Fruit fly (Drosophila melanogaster) whole organism, embryonic: ENCODE measurements around the gene dnc.

ENCODE experiments used
- Atf3 ChIP-seq: fragments of 200-800 bp; sonication (Bioruptor generic); optimal IDR thresholded peaks from 3 replicates; lab custom pipeline; 2016; ENCODE audit warnings: missing biosample characterization, missing genetic modification characterization
- B-H1 ChIP-seq: fragments of 200-800 bp; sonication (Bioruptor generic); IDR thresholded peaks from 3 replicates; pipeline ENCODE4 v1.3.6; 2022; ENCODE audit warnings: missing biosample characterization, missing genetic modification characterization
- B-H2 ChIP-seq: fragments of 200-800 bp; sonication (Bioruptor generic); optimal IDR thresholded peaks from 2 replicates; lab custom pipeline; 2018; ENCODE audit warnings: missing biosample characterization, mild to moderate bottlenecking, missing genetic modification characterization
- CG10462 ChIP-seq: fragments of 200-800 bp; sonication (Bioruptor generic); optimal IDR thresholded peaks from 2 replicates; lab custom pipeline; 2016; ENCODE audit warnings: missing biosample characterization, missing genetic modification characterization
- CG11247 ChIP-seq: fragments of 200-800 bp; sonication (Bioruptor generic); IDR thresholded peaks from 2 replicates; pipeline ENCODE4 v1.3.6; 2022; ENCODE audit warnings: missing biosample characterization, missing genetic modification characterization
- CG11398 ChIP-seq: fragments of 200-800 bp; sonication (Bioruptor generic); optimal IDR thresholded peaks from 2 replicates; lab custom pipeline; 2016; ENCODE audit warnings: missing biosample characterization, missing genetic modification characterization
- CG11456 ChIP-seq: fragments of 200-800 bp; sonication (Bioruptor generic); IDR thresholded peaks from 3 replicates; pipeline ENCODE4 v1.3.6; 2022; ENCODE audit warnings: missing biosample characterization, missing genetic modification characterization
- CG11504 ChIP-seq: fragments of 200-800 bp; sonication (Bioruptor generic); optimal IDR thresholded peaks from 3 replicates; lab custom pipeline; 2019; ENCODE audit warnings: missing biosample characterization, mild to moderate bottlenecking, missing genetic modification characterization, moderate library complexity
- CG12659 ChIP-seq: fragments of 200-800 bp; sonication (Bioruptor generic); optimal IDR thresholded peaks from 3 replicates; lab custom pipeline; 2017; ENCODE audit warnings: mild to moderate bottlenecking, missing biosample characterization, missing genetic modification reagents, missing genetic modification characterization
- CG12942 ChIP-seq: fragments of 200-800 bp; sonication (Bioruptor generic); optimal IDR thresholded peaks from 3 replicates; lab custom pipeline; 2016; ENCODE audit warnings: missing biosample characterization, missing genetic modification characterization
- CG14710 ChIP-seq: fragments of 200-800 bp; sonication (Bioruptor generic); optimal IDR thresholded peaks from 3 replicates; lab custom pipeline; 2019; ENCODE audit warnings: missing biosample characterization, mild to moderate bottlenecking, missing genetic modification characterization, moderate library complexity
- CG14965 ChIP-seq: fragments of 200-800 bp; sonication (Bioruptor generic); optimal IDR thresholded peaks from 2 replicates; lab custom pipeline; 2016; ENCODE audit warnings: missing biosample characterization, missing genetic modification characterization, borderline replicate concordance
- CG16779 ChIP-seq: fragments of 200-800 bp; sonication (Bioruptor generic); IDR thresholded peaks from 2 replicates; pipeline ENCODE4 v1.3.6; 2022; ENCODE audit warnings: missing biosample characterization, missing genetic modification characterization
- CG17385 ChIP-seq: fragments of 200-800 bp; sonication (Bioruptor generic); optimal IDR thresholded peaks from 3 replicates; lab custom pipeline; 2018; ENCODE audit warnings: missing biosample characterization, mild to moderate bottlenecking, missing genetic modification characterization
- CG2199 ChIP-seq: fragments of 200-800 bp; sonication (Bioruptor generic); IDR thresholded peaks from 3 replicates; pipeline ENCODE4 v1.3.6; 2022; ENCODE audit warnings: missing biosample characterization, missing genetic modification characterization
- CG30020 ChIP-seq: fragments of 200-800 bp; optimal IDR thresholded peaks from 2 replicates; lab custom pipeline; 2019; ENCODE audit warnings: missing biosample characterization, mild to moderate bottlenecking, missing genetic modification characterization, moderate library complexity
- CG3281 ChIP-seq: fragments of 200-800 bp; sonication (Bioruptor generic); optimal IDR thresholded peaks from 3 replicates; lab custom pipeline; 2017; ENCODE audit warnings: missing biosample characterization, mild to moderate bottlenecking, missing genetic modification characterization
- CG4707 ChIP-seq: fragments of 200-800 bp; sonication (Bioruptor generic); optimal IDR thresholded peaks from 2 replicates; lab custom pipeline; 2018; ENCODE audit warnings: missing biosample characterization, mild to moderate bottlenecking, missing genetic modification characterization, moderate library complexity
- CG8765 ChIP-seq: fragments of 200-800 bp; sonication (Bioruptor generic); IDR thresholded peaks from 2 replicates; pipeline ENCODE4 v1.3.6; 2022; ENCODE audit warnings: missing biosample characterization, missing genetic modification characterization
- CG9727 ChIP-seq: fragments of 200-800 bp; sonication (Bioruptor generic); optimal IDR thresholded peaks from 3 replicates; lab custom pipeline; 2017; ENCODE audit warnings: missing biosample characterization, mild to moderate bottlenecking, missing genetic modification characterization
- CG9797 ChIP-seq: fragments of 200-800 bp; sonication (Bioruptor generic); optimal IDR thresholded peaks from 3 replicates; lab custom pipeline; 2018; ENCODE audit warnings: missing biosample characterization, mild to moderate bottlenecking, missing genetic modification characterization
- CTCF ChIP-seq: fragments of 200-800 bp; sonication (Bioruptor generic); optimal IDR thresholded peaks from 2 replicates; lab custom pipeline; 2017; ENCODE audit warnings: missing biosample characterization, mild to moderate bottlenecking, missing genetic modification characterization, moderate library complexity
- Dip2 ChIP-seq: fragments of 200-800 bp; sonication (Bioruptor generic); IDR thresholded peaks from 2 replicates; pipeline ENCODE4 v1.3.6; 2022; ENCODE audit warnings: missing biosample characterization, missing genetic modification characterization
- Doc3 ChIP-seq: fragments of 200-800 bp; sonication (Bioruptor generic); IDR thresholded peaks from 3 replicates; pipeline ENCODE4 v1.3.6; 2022; ENCODE audit warnings: missing biosample characterization, missing genetic modification characterization; ENCODE audit not compliant: partially characterized antibody
- Drgx ChIP-seq: fragments of 200-800 bp; sonication (Bioruptor generic); IDR thresholded peaks from 2 replicates; pipeline ENCODE4 v1.3.6; 2022; ENCODE audit warnings: missing biosample characterization, missing genetic modification characterization
- E2f2 ChIP-seq: fragments of 200-800 bp; sonication (Bioruptor generic); IDR thresholded peaks from 2 replicates; pipeline ENCODE4 v1.3.6; 2022; ENCODE audit warnings: missing biosample characterization, missing genetic modification characterization
- Elba2 ChIP-seq: fragments of 200-800 bp; sonication (Bioruptor generic); optimal IDR thresholded peaks from 3 replicates; lab custom pipeline; 2016; ENCODE audit warnings: missing biosample characterization, missing genetic modification characterization
- Ets97D ChIP-seq: fragments of 200-800 bp; sonication (Bioruptor generic); optimal IDR thresholded peaks from 3 replicates; lab custom pipeline; 2016; ENCODE audit warnings: missing biosample characterization, missing genetic modification characterization
- Gug ChIP-seq: fragments of 200-800 bp; sonication (Bioruptor generic); IDR thresholded peaks from 4 replicates; pipeline ENCODE4 v1.3.6; 2022; ENCODE audit warnings: missing biosample characterization, missing genetic modification characterization
- Nf-YB ChIP-seq: fragments of 200-800 bp; sonication (Bioruptor generic); optimal IDR thresholded peaks from 3 replicates; lab custom pipeline; 2019; ENCODE audit warnings: missing biosample characterization, mild to moderate bottlenecking, missing genetic modification characterization, moderate library complexity
- Sox100B ChIP-seq: fragments of 200-800 bp; sonication (Bioruptor generic); optimal IDR thresholded peaks from 3 replicates; lab custom pipeline; 2018; ENCODE audit warnings: missing biosample characterization, mild to moderate bottlenecking, missing genetic modification characterization
- ac ChIP-seq: fragments of 200-800 bp; sonication (Bioruptor generic); optimal IDR thresholded peaks from 3 replicates; lab custom pipeline; 2017; ENCODE audit warnings: missing biosample characterization, mild to moderate bottlenecking, missing genetic modification characterization
- amos ChIP-seq: fragments of 200-800 bp; sonication (Bioruptor generic); IDR thresholded peaks from 2 replicates; pipeline ENCODE4 v1.3.6; 2022; ENCODE audit warnings: missing biosample characterization, missing genetic modification characterization; ENCODE audit not compliant: partially characterized antibody
- bcd ChIP-seq: fragments of 200-800 bp; sonication (Bioruptor generic); optimal IDR thresholded peaks from 2 replicates; lab custom pipeline; 2017; ENCODE audit warnings: missing biosample characterization, mild to moderate bottlenecking, missing genetic modification characterization
- chinmo ChIP-seq: fragments of 200-800 bp; sonication (Bioruptor generic); IDR thresholded peaks from 4 replicates; pipeline ENCODE4 v1.3.6; 2022; ENCODE audit warnings: missing biosample characterization, missing genetic modification characterization; ENCODE audit not compliant: partially characterized antibody
- cwo ChIP-seq: fragments of 200-800 bp; sonication (Bioruptor generic); optimal IDR thresholded peaks from 3 replicates; lab custom pipeline; 2017; ENCODE audit warnings: missing biosample characterization, missing genetic modification characterization, mild to moderate bottlenecking, moderate library complexity, missing genetic modification reagents
- da ChIP-seq: fragments of 200-800 bp; sonication (Bioruptor generic); optimal IDR thresholded peaks from 2 replicates; lab custom pipeline; 2016; ENCODE audit warnings: missing biosample characterization, missing genetic modification characterization
- en ChIP-seq: fragments of 200-800 bp; sonication (Bioruptor generic); optimal IDR thresholded peaks from 2 replicates; lab custom pipeline; 2016; ENCODE audit warnings: missing biosample characterization, missing genetic modification characterization
- fd64A ChIP-seq: fragments of 200-800 bp; sonication (Bioruptor generic); optimal IDR thresholded peaks from 3 replicates; lab custom pipeline; 2018; ENCODE audit warnings: missing biosample characterization, mild to moderate bottlenecking, missing genetic modification characterization
- gce ChIP-seq: fragments of 200-800 bp; sonication (Bioruptor generic); IDR thresholded peaks from 3 replicates; pipeline ENCODE4 v1.3.6; 2022; ENCODE audit warnings: missing biosample characterization, missing genetic modification characterization
- h ChIP-seq: fragments of >200 bp; optimal IDR thresholded peaks from 2 replicates; lab custom pipeline; 2017
- hth ChIP-seq: fragments of >200 bp; optimal IDR thresholded peaks from 2 replicates; lab custom pipeline; 2017; ENCODE audit warnings: inconsistent platforms
- lmd ChIP-seq: fragments of 200-800 bp; sonication (Bioruptor generic); IDR thresholded peaks from 2 replicates; pipeline ENCODE4 v1.3.6; 2022; ENCODE audit warnings: missing biosample characterization, missing genetic modification characterization
- odd ChIP-seq: fragments of 200-800 bp; sonication (Bioruptor generic); optimal IDR thresholded peaks from 2 replicates; lab custom pipeline; 2017; ENCODE audit warnings: missing biosample characterization, mild to moderate bottlenecking, missing genetic modification characterization
- pnt ChIP-seq: fragments of 200-800 bp; sonication (Bioruptor generic); optimal IDR thresholded peaks from 3 replicates; lab custom pipeline; 2016; ENCODE audit warnings: missing biosample characterization, missing genetic modification characterization
- sens ChIP-seq: fragments of 200-800 bp; sonication (Bioruptor generic); peaks from one replicate; lab custom pipeline; 2016; ENCODE audit warnings: missing biosample characterization, missing genetic modification characterization
- slou ChIP-seq: fragments of 200-800 bp; sonication (Bioruptor generic); optimal IDR thresholded peaks from 3 replicates; lab custom pipeline; 2016; ENCODE audit warnings: missing biosample characterization, missing genetic modification characterization
- sna ChIP-seq: fragments of 200-800 bp; sonication (Bioruptor generic); IDR thresholded peaks from 2 replicates; pipeline ENCODE4 v1.3.6; 2022; ENCODE audit warnings: missing biosample characterization, missing genetic modification characterization; ENCODE audit not compliant: partially characterized antibody
- vvl ChIP-seq: fragments of 200-800 bp; sonication (Bioruptor generic); IDR thresholded peaks from 2 replicates; pipeline ENCODE4 v1.3.6; 2022; ENCODE audit warnings: missing biosample characterization, missing genetic modification characterization

dnc gene

DNA sequence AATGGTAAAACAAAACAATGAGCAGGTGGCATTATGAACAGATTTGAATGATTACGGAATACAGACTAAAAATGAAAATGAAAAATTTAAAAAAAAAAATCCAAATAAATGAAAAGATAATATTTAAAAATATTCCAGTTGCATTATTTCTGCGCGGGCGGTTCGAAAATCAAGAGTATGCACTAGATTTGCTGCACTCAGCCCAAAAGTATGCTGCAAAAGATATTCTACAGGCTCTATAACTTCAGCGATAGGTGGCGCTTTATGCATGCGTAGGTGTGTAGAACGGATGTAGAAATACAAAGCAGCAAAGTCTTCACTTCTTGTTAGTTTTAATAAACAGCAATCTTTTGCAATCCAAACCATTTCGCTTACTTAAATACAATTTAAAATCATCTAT lies 167.4 kb downstream of the dnc start (continued):
- no peak for TF ChIP-seq ac (GFP tag; lab: Kevin White, UChicago)
- no peak for TF ChIP-seq CG12942
- TF ChIP-seq CG14710 (tag; lab: Kevin White, UChicago): no peak
- no peak for TF ChIP-seq en (GFP tag; lab: Kevin White, UChicago)
- no peak for TF ChIP-seq Elba2 (GFP tag; lab: Kevin White, UChicago)
- TF ChIP-seq Sox100B (GFP tag; lab: Kevin White, UChicago): no peak
- TF ChIP-seq CG11504: peak; percentile 27
- TF ChIP-seq CG11247 (GFP tag; lab: Robert Waterston, UW): no peak
- TF ChIP-seq sna (GFP tag; lab: Robert Waterston, UW): no peak
- TF ChIP-seq CG9797 (GFP tag; lab: Kevin White, UChicago): no peak
- TF ChIP-seq Atf3 (GFP tag; lab: Kevin White, UChicago): no peak
- no peak for TF ChIP-seq CG9727 (GFP tag; lab: Kevin White, UChicago)
- no peak for TF ChIP-seq CG30020 (tag; lab: Kevin White, UChicago)
- no peak for TF ChIP-seq slou (GFP tag; lab: Kevin White, UChicago)
- TF ChIP-seq lmd (GFP tag; lab: Robert Waterston, UW): no peak
- TF ChIP-seq h (lab: Kevin White, UChicago): no peak
- 0 out of 4 replicates have a peak, but pooled peaks have one; percentile 44 for TF ChIP-seq chinmo (GFP tag; lab: Robert Waterston, UW)
- no peak for TF ChIP-seq Doc3 (GFP tag; lab: Robert Waterston, UW)
- TF ChIP-seq CG11398 (GFP tag; lab: Kevin White, UChicago): no peak
- no peak for TF ChIP-seq hth (lab: Kevin White, UChicago)
- TF ChIP-seq odd (GFP tag; lab: Kevin White, UChicago): no peak
- TF ChIP-seq amos (GFP tag; lab: Robert Waterston, UW): no peak; the same call in 1 of the 2 replicates
- TF ChIP-seq CG4707 (GFP tag; lab: Kevin White, UChicago): no peak
- TF ChIP-seq CG3281: no peak
- TF ChIP-seq CG11456: no peak
- TF ChIP-seq CG10462 (GFP tag; lab: Kevin White, UChicago): no peak
- TF ChIP-seq cwo (GFP tag; lab: Kevin White, UChicago): no peak
- no peak for TF ChIP-seq gce (GFP tag; lab: Robert Waterston, UW)
- no peak for TF ChIP-seq bcd (GFP tag; lab: Kevin White, UChicago)
- TF ChIP-seq Ets97D (GFP tag; lab: Kevin White, UChicago): peak; percentile 9
- TF ChIP-seq CG2199 (GFP tag; lab: Robert Waterston, UW): peak; percentile 83
- TF ChIP-seq CG8765 (GFP tag; lab: Robert Waterston, UW): no peak
- TF ChIP-seq CG16779: no peak
- TF ChIP-seq fd64A (GFP tag; lab: Kevin White, UChicago): no peak
- no peak for TF ChIP-seq CG12659 (GFP tag; lab: Kevin White, UChicago)
- TF ChIP-seq sens: peak; percentile 82
- no peak for TF ChIP-seq CG14965 (GFP tag; lab: Kevin White, UChicago)
- no peak for TF ChIP-seq CG17385 (GFP tag; lab: Kevin White, UChicago)
- peak; percentile 93 for TF ChIP-seq Dip2
- TF ChIP-seq Drgx: no peak
- peak; percentile 81 for TF ChIP-seq E2f2
- no peak for TF ChIP-seq Gug (GFP tag; lab: Robert Waterston, UW)
- TF ChIP-seq vvl (GFP tag; lab: Robert Waterston, UW): peak; percentile 64
- no peak for TF ChIP-seq B-H1 (GFP tag; lab: Robert Waterston, UW)
- TF ChIP-seq da (GFP tag; lab: Kevin White, UChicago): no peak
- TF ChIP-seq CTCF: peak; percentile 97
- TF ChIP-seq B-H2 (GFP tag; lab: Kevin White, UChicago): peak; percentile 20
- no peak for TF ChIP-seq pnt (GFP tag; lab: Kevin White, UChicago)
- no peak for TF ChIP-seq Nf-YB (GFP tag; lab: Kevin White, UChicago)
